Fruit fly (Drosophila melanogaster) whole organism, embryonic: ENCODE data around the gene CG34287.
A peak's percentile ranks its signal among the peaks of the same experiment; 100 is the strongest.

ENCODE experiments used
- CG10431 ChIP-seq: fragments of 200-800 bp; sonication (Bioruptor generic); optimal IDR thresholded peaks from 3 replicates; lab custom pipeline; 2018; ENCODE audit warnings: missing biosample characterization, mild to moderate bottlenecking, missing genetic modification characterization
- CG10654 ChIP-seq: fragments of 200-800 bp; sonication (Bioruptor generic); optimal IDR thresholded peaks from 2 replicates; lab custom pipeline; 2016; ENCODE audit warnings: missing biosample characterization, missing genetic modification characterization
- CG10959 ChIP-seq: fragments of 200-800 bp; sonication (Bioruptor generic); IDR thresholded peaks from 2 replicates; pipeline ENCODE4 v1.3.6; 2022; ENCODE audit warnings: missing biosample characterization, missing genetic modification characterization
- CG11695 ChIP-seq: fragments of 200-800 bp; sonication (Bioruptor generic); IDR thresholded peaks from 3 replicates; pipeline ENCODE4 v1.3.6; 2022; ENCODE audit warnings: missing biosample characterization, missing genetic modification characterization
- CG12104 ChIP-seq: fragments of 200-800 bp; sonication (Bioruptor generic); optimal IDR thresholded peaks from 3 replicates; lab custom pipeline; 2016; ENCODE audit warnings: missing biosample characterization, missing genetic modification characterization
- CG12391 ChIP-seq: fragments of 200-800 bp; sonication (Bioruptor generic); optimal IDR thresholded peaks from 3 replicates; lab custom pipeline; 2018; ENCODE audit warnings: missing biosample characterization, mild to moderate bottlenecking, missing genetic modification characterization, moderate library complexity
- CG14710 ChIP-seq: fragments of 200-800 bp; sonication (Bioruptor generic); optimal IDR thresholded peaks from 3 replicates; lab custom pipeline; 2019; ENCODE audit warnings: missing biosample characterization, mild to moderate bottlenecking, missing genetic modification characterization, moderate library complexity
- CG14860 ChIP-seq: fragments of 200-800 bp; sonication (Bioruptor generic); IDR thresholded peaks from 3 replicates; pipeline ENCODE4 v1.3.6; 2022; ENCODE audit warnings: missing biosample characterization, missing genetic modification characterization; ENCODE audit not compliant: partially characterized antibody
- CG16813 ChIP-seq: fragments of 200-800 bp; sonication (Bioruptor generic); IDR thresholded peaks from 3 replicates; pipeline ENCODE4 v1.3.6; 2022; ENCODE audit warnings: missing biosample characterization, missing genetic modification characterization; ENCODE audit not compliant: partially characterized antibody
- CG18619 ChIP-seq: fragments of 200-800 bp; sonication (Bioruptor generic); optimal IDR thresholded peaks from 3 replicates; lab custom pipeline; 2017; ENCODE audit warnings: missing biosample characterization, mild to moderate bottlenecking, missing genetic modification characterization
- CG2712 ChIP-seq: fragments of 200-800 bp; optimal IDR thresholded peaks from 3 replicates; lab custom pipeline; 2019; ENCODE audit warnings: missing biosample characterization, mild to moderate bottlenecking, missing genetic modification characterization, moderate library complexity
- CG2889 ChIP-seq: fragments of 200-800 bp; sonication (Bioruptor generic); IDR thresholded peaks from 3 replicates; pipeline ENCODE4 v1.3.6; 2022; ENCODE audit warnings: missing biosample characterization, missing genetic modification characterization
- CG3281 ChIP-seq: fragments of 200-800 bp; sonication (Bioruptor generic); optimal IDR thresholded peaks from 3 replicates; lab custom pipeline; 2017; ENCODE audit warnings: missing biosample characterization, mild to moderate bottlenecking, missing genetic modification characterization
- CG4424 ChIP-seq: fragments of 200-800 bp; sonication (Bioruptor generic); optimal IDR thresholded peaks from 3 replicates; lab custom pipeline; 2016; ENCODE audit warnings: missing biosample characterization, missing genetic modification characterization
- CG5953 ChIP-seq: fragments of 200-800 bp; sonication (Bioruptor generic); IDR thresholded peaks from 2 replicates; pipeline ENCODE4 v1.3.6; 2022; ENCODE audit warnings: missing biosample characterization, missing genetic modification characterization
- CG7372 ChIP-seq: fragments of 200-800 bp; sonication (Bioruptor generic); IDR thresholded peaks from 2 replicates; pipeline ENCODE4 v1.3.6; 2022; ENCODE audit warnings: missing biosample characterization, missing genetic modification characterization
- CG8388 ChIP-seq: fragments of 200-800 bp; sonication (Bioruptor generic); optimal IDR thresholded peaks from 2 replicates; lab custom pipeline; 2019; ENCODE audit warnings: missing biosample characterization, mild to moderate bottlenecking, missing genetic modification characterization, moderate library complexity
- CG8924 ChIP-seq: fragments of 200-800 bp; optimal IDR thresholded peaks from 3 replicates; lab custom pipeline; 2019; ENCODE audit warnings: missing biosample characterization, mild to moderate bottlenecking, missing genetic modification characterization, moderate library complexity
- CHES-1-like ChIP-seq: fragments of 200-800 bp; sonication (Bioruptor generic); optimal IDR thresholded peaks from 2 replicates; lab custom pipeline; 2016; ENCODE audit warnings: missing biosample characterization, missing genetic modification characterization
- D ChIP-seq, 2 experiments: fragments of 200-800 bp in 1 of 2; fragments of >200 bp in 1 of 2; sonication (Bioruptor generic) in 1 of 2; optimal IDR thresholded peaks; 2 replicates in 1 of 2; 3 replicates in 1 of 2; lab custom pipeline; 2017; ENCODE audit warnings: mild to moderate bottlenecking in 1 of 2, missing biosample characterization in 1 of 2, missing genetic modification characterization in 1 of 2, missing genetic modification reagents in 1 of 2
- Dref ChIP-seq: fragments of 200-800 bp; sonication (Bioruptor generic); IDR thresholded peaks from 2 replicates; pipeline ENCODE4 v1.3.6; 2022; ENCODE audit warnings: missing biosample characterization, missing genetic modification characterization
- Fer1 ChIP-seq: fragments of 200-800 bp; sonication (Bioruptor generic); optimal IDR thresholded peaks from 2 replicates; lab custom pipeline; 2017; ENCODE audit warnings: missing biosample characterization, mild to moderate bottlenecking, missing genetic modification characterization
- Hr3 ChIP-seq: fragments of 200-800 bp; sonication (Bioruptor generic); optimal IDR thresholded peaks from 3 replicates; lab custom pipeline; 2016; ENCODE audit warnings: missing biosample characterization, missing genetic modification characterization
- Hsf ChIP-seq: fragments of 200-800 bp; sonication (Bioruptor generic); optimal IDR thresholded peaks from 3 replicates; lab custom pipeline; 2016; ENCODE audit warnings: missing biosample characterization, missing genetic modification characterization
- Mrtf ChIP-seq: fragments of 200-800 bp; sonication (Bioruptor generic); IDR thresholded peaks from 3 replicates; pipeline ENCODE4 v1.3.6; 2022; ENCODE audit warnings: missing biosample characterization, missing genetic modification characterization
- Myb ChIP-seq: fragments of 200-800 bp; sonication (Bioruptor generic); optimal IDR thresholded peaks from 2 replicates; lab custom pipeline; 2016; ENCODE audit warnings: missing biosample characterization, missing genetic modification characterization
- NfI ChIP-seq: fragments of 200-800 bp; sonication (Bioruptor generic); optimal IDR thresholded peaks from 3 replicates; lab custom pipeline; 2018; ENCODE audit warnings: missing biosample characterization, mild to moderate bottlenecking, missing genetic modification characterization, moderate library complexity
- Six4 ChIP-seq: fragments of 200-800 bp; sonication (Bioruptor generic); optimal IDR thresholded peaks from 2 replicates; lab custom pipeline; 2016; ENCODE audit warnings: missing biosample characterization, missing genetic modification characterization
- aop ChIP-seq: fragments of 200-800 bp; sonication (Bioruptor generic); IDR thresholded peaks from 2 replicates; pipeline ENCODE4 v1.3.6; 2022; ENCODE audit warnings: missing biosample characterization, missing genetic modification characterization
- bigmax ChIP-seq: fragments of 200-800 bp; sonication (Bioruptor generic); optimal IDR thresholded peaks from 2 replicates; lab custom pipeline; 2018; ENCODE audit warnings: missing biosample characterization, mild to moderate bottlenecking, missing genetic modification characterization
- crp ChIP-seq, 2 experiments: fragments of 200-800 bp; sonication (Bioruptor generic); optimal IDR thresholded peaks; 2 replicates in 1 of 2; 3 replicates in 1 of 2; lab custom pipeline; 2017; ENCODE audit warnings: missing biosample characterization in 2 of 2, missing genetic modification characterization in 2 of 2, mild to moderate bottlenecking in 1 of 2, moderate library complexity in 1 of 2
- dimm ChIP-seq: fragments of 200-800 bp; sonication (Bioruptor generic); IDR thresholded peaks from 2 replicates; pipeline ENCODE4 v1.3.6; 2022; ENCODE audit warnings: missing biosample characterization, missing genetic modification characterization
- dysf ChIP-seq: fragments of 200-800 bp; sonication (Bioruptor generic); IDR thresholded peaks from 3 replicates; pipeline ENCODE4 v1.3.6; 2022; ENCODE audit warnings: missing biosample characterization, missing genetic modification characterization
- esg ChIP-seq: fragments of 200-800 bp; sonication (Bioruptor generic); conservative IDR thresholded peaks from 2 replicates; pipeline ENCODE4 v1.3.6; 2022; ENCODE audit warnings: missing biosample characterization, missing genetic modification characterization
- fd3F ChIP-seq: fragments of 200-800 bp; sonication (Bioruptor generic); optimal IDR thresholded peaks from 2 replicates; lab custom pipeline; 2018; ENCODE audit warnings: missing biosample characterization, mild to moderate bottlenecking, missing genetic modification characterization, moderate library complexity
- gfzf ChIP-seq: fragments of 200-800 bp; sonication (Bioruptor generic); optimal IDR thresholded peaks from 2 replicates; lab custom pipeline; 2016; ENCODE audit warnings: missing biosample characterization, mild to moderate bottlenecking, missing genetic modification characterization, moderate library complexity
- hb ChIP-seq: fragments of 200-800 bp; sonication (Bioruptor generic); IDR thresholded peaks from 3 replicates; pipeline ENCODE4 v1.3.6; 2022; ENCODE audit warnings: missing biosample characterization, missing genetic modification characterization; ENCODE audit not compliant: partially characterized antibody
- ind ChIP-seq: fragments of 200-800 bp; sonication (Bioruptor generic); optimal IDR thresholded peaks from 3 replicates; lab custom pipeline; 2016; ENCODE audit warnings: missing biosample characterization, missing genetic modification characterization
- ken ChIP-seq: fragments of 200-800 bp; sonication (Bioruptor generic); IDR thresholded peaks from 3 replicates; pipeline ENCODE4 v1.3.6; 2022; ENCODE audit warnings: missing biosample characterization, missing genetic modification characterization
- lilli ChIP-seq: fragments of 200-800 bp; sonication (Bioruptor generic); optimal IDR thresholded peaks from 3 replicates; lab custom pipeline; 2016; ENCODE audit warnings: missing biosample characterization, missing genetic modification characterization
- mirr ChIP-seq: fragments of 200-800 bp; sonication (Bioruptor generic); optimal IDR thresholded peaks from 3 replicates; lab custom pipeline; 2018; ENCODE audit warnings: missing biosample characterization, mild to moderate bottlenecking, missing genetic modification characterization
- pan ChIP-seq, 4 experiments: fragments of >200 bp in 3 of 4; fragments of 200-800 bp in 1 of 4; sonication (Bioruptor generic) in 1 of 4; optimal IDR thresholded peaks in 3 of 4; IDR thresholded peaks in 1 of 4; 2 replicates each; pipeline versions ENCODE4 v1.3.6 to Lab custom; 2017 to 2022; ENCODE audit warnings: missing biosample characterization in 2 of 4, missing genetic modification characterization in 2 of 4, mixed read lengths in 1 of 4
- sisA ChIP-seq: fragments of 200-800 bp; sonication (Bioruptor generic); IDR thresholded peaks from 2 replicates; pipeline ENCODE4 v1.3.6; 2022; ENCODE audit warnings: missing biosample characterization, missing genetic modification characterization
- slp2 ChIP-seq: fragments of 200-800 bp; sonication (Bioruptor generic); optimal IDR thresholded peaks from 2 replicates; lab custom pipeline; 2016; ENCODE audit warnings: missing biosample characterization, missing genetic modification characterization
- stwl ChIP-seq: fragments of 200-800 bp; sonication (Bioruptor generic); optimal IDR thresholded peaks from 3 replicates; lab custom pipeline; 2018; ENCODE audit warnings: missing biosample characterization, mild to moderate bottlenecking, missing genetic modification characterization, moderate library complexity
- ttk ChIP-seq: fragments of 200-800 bp; sonication (Bioruptor generic); IDR thresholded peaks from 2 replicates; pipeline ENCODE4 v2.1.2; 2022; ENCODE audit warnings: missing biosample characterization, missing genetic modification characterization
- wdn ChIP-seq: fragments of 200-800 bp; sonication (Bioruptor generic); IDR thresholded peaks from 2 replicates; pipeline ENCODE4 v1.3.6; 2022; ENCODE audit warnings: missing biosample characterization, missing genetic modification characterization
- zf30C ChIP-seq: fragments of 200-800 bp; sonication (Bioruptor generic); optimal IDR thresholded peaks from 3 replicates; lab custom pipeline; 2018; ENCODE audit warnings: missing biosample characterization, mild to moderate bottlenecking, missing genetic modification characterization
- zfh1 ChIP-seq: fragments of 200-800 bp; sonication (Bioruptor generic); IDR thresholded peaks from 3 replicates; pipeline ENCODE4 v1.3.6; 2022; ENCODE audit warnings: missing biosample characterization, missing genetic modification characterization

Gene CG34287

DNA sequence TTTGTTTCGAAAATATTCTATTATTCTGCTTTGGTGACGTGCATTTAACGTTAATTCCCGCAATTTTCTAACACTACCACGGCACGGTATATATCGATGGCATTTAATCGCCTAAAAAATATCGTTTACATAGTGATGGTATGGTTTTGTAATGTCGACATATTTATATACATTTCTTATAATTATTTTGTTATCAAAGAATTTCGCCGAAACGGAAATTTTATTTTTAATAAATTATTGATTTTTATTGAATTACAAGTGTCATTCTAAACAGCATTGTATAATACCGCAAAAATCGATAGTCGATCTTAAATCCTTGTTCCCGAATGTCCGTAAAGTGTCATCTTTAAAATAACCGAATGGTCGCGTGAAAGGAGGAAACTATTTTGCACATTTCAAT, 28.7 kb upstream of the CG34287 start, which contains the start of the genes Sec20 and dgrn (continued):
- peak; percentile 32 for TF ChIP-seq fd3F (GFP tag; lab: Kevin White, UChicago)
- TF ChIP-seq CG2712 (tag; lab: Kevin White, UChicago) = peak; percentile 88
- no peak for TF ChIP-seq pan (optimal IDR thresholded peaks at IDR 0.05; lab: Kevin White, UChicago)
- peak in 1 of 2 experiments; percentile 37 for TF ChIP-seq pan (GFP tag; optimal IDR thresholded peaks at IDR 0.05 in 1 of 2, IDR thresholded peaks at IDR 0.05 in 1 of 2)
- 0 out of 3 replicates have a peak, but pooled peaks have one; percentile 19 for TF ChIP-seq CG11695 (GFP tag; lab: Robert Waterston, UW)
- TF ChIP-seq sisA = peak; percentile 60
- TF ChIP-seq CG3281 (GFP tag; lab: Kevin White, UChicago) = peak; percentile 38
- no peak for TF ChIP-seq mirr (GFP tag; lab: Kevin White, UChicago)
- peak; percentile 48 for TF ChIP-seq CHES-1-like (GFP tag; lab: Kevin White, UChicago)
- TF ChIP-seq dimm (GFP tag; lab: Robert Waterston, UW) = no peak
- peak; percentile 88 for TF ChIP-seq CG12391 (tag; lab: Kevin White, UChicago)
- peak; percentile 59 for TF ChIP-seq Fer1
- TF ChIP-seq crp (GFP tag; optimal IDR thresholded peaks at IDR 0.05; lab: Kevin White, UChicago) = peak in 1 of 2 experiments; percentile 6
- peak; percentile 53 for TF ChIP-seq NfI (GFP tag; lab: Kevin White, UChicago)
- peak; percentile 90 for TF ChIP-seq stwl
- TF ChIP-seq CG16813 (GFP tag; lab: Robert Waterston, UW) = peak; percentile 96
- TF ChIP-seq CG2889 (GFP tag; lab: Robert Waterston, UW) = no peak
- TF ChIP-seq lilli (GFP tag; lab: Kevin White, UChicago) = peak; percentile 76
- no peak for TF ChIP-seq slp2 (GFP tag; lab: Kevin White, UChicago)
- TF ChIP-seq Dref (GFP tag; lab: Robert Waterston, UW) = peak; percentile 66
- TF ChIP-seq ttk (GFP tag; lab: Robert Waterston, UW) = 0 out of 2 replicates have a peak, but pooled peaks have one; percentile 26
- peak; percentile 66 for TF ChIP-seq zfh1 (GFP tag; lab: Robert Waterston, UW)
- TF ChIP-seq CG10959 (GFP tag; lab: Robert Waterston, UW) = peak; percentile 28; the same call in 1 of the 2 replicates
- TF ChIP-seq aop (GFP tag; lab: Robert Waterston, UW) = no peak
- peak; percentile 50 for TF ChIP-seq CG10654 (GFP tag; lab: Kevin White, UChicago)
- no peak for TF ChIP-seq D (optimal IDR thresholded peaks at IDR 0.05; lab: Kevin White, UChicago)
- TF ChIP-seq D (GFP tag; optimal IDR thresholded peaks at IDR 0.05; lab: Kevin White, UChicago) = peak; percentile 24
- TF ChIP-seq Six4 (GFP tag; lab: Kevin White, UChicago) = peak; percentile 56
- TF ChIP-seq dysf (GFP tag; lab: Robert Waterston, UW) = peak; percentile 46; the same call in 1 of the 3 replicates
- TF ChIP-seq wdn (GFP tag; lab: Robert Waterston, UW) = no peak
- TF ChIP-seq Myb (GFP tag; lab: Kevin White, UChicago) = peak; percentile 64
- TF ChIP-seq ken (GFP tag; lab: Robert Waterston, UW) = 0 out of 3 replicates have a peak, but pooled peaks have one; percentile 49
- peak; percentile 89 for TF ChIP-seq CG14710 (tag; lab: Kevin White, UChicago)
- peak; percentile 82 for TF ChIP-seq CG14860 (GFP tag; lab: Robert Waterston, UW)
- peak; percentile 73 for TF ChIP-seq CG8924
- TF ChIP-seq CG10431 = no peak
- 0 out of 3 replicates have a peak, but pooled peaks have one; percentile 23 for TF ChIP-seq Mrtf (GFP tag; lab: Robert Waterston, UW)
- 0 out of 2 replicates have a peak, but pooled peaks have one; percentile 15 for TF ChIP-seq CG5953 (GFP tag; lab: Robert Waterston, UW)
- no peak for TF ChIP-seq zf30C (GFP tag; lab: Kevin White, UChicago)
- 0 out of 2 replicates have a peak, but pooled peaks have one; percentile 37 for TF ChIP-seq esg (GFP tag; lab: Robert Waterston, UW)
- TF ChIP-seq CG4424 (GFP tag; lab: Kevin White, UChicago) = peak; percentile 74
- TF ChIP-seq CG7372 (GFP tag; lab: Robert Waterston, UW) = no peak
- TF ChIP-seq ind (GFP tag; lab: Kevin White, UChicago) = peak; percentile 70
- peak; percentile 94 for TF ChIP-seq hb (GFP tag; lab: Robert Waterston, UW)
- TF ChIP-seq CG8388 (GFP tag; lab: Kevin White, UChicago) = peak; percentile 66
- peak; percentile 38 for TF ChIP-seq CG12104
- no peak for TF ChIP-seq bigmax
- TF ChIP-seq gfzf = peak; percentile 50
- TF ChIP-seq Hsf (GFP tag; lab: Kevin White, UChicago) = peak; percentile 64
- TF ChIP-seq Hr3 = peak; percentile 73
- peak; percentile 46 for TF ChIP-seq CG18619 (GFP tag; lab: Kevin White, UChicago)
